Worm (Caenorhabditis elegans) whole organism, L3 larva: ENCODE results near the gene vglu-3.
A peak's percentile ranks its signal among the peaks of the same experiment; 100 is the strongest.

Source experiments
- R02D3.7 ChIP-seq: fragments of 150-350 bp; optimal IDR thresholded peaks from 2 replicates; lab custom pipeline; 2014; ENCODE audit warnings: missing biosample characterization, missing genetic modification characterization
- ZK546.5 ChIP-seq: sonication (generic microtip); optimal IDR thresholded peaks from 2 replicates; lab custom pipeline; 2017; ENCODE audit warnings: missing biosample characterization, missing genetic modification characterization
- aly-2 ChIP-seq: fragments of 150-350 bp; optimal IDR thresholded peaks from 2 replicates; lab custom pipeline; 2014; ENCODE audit warnings: missing biosample characterization, missing genetic modification characterization
- ama-1 ChIP-seq: fragments of 150-350 bp; optimal IDR thresholded peaks from 2 replicates; lab custom pipeline; 2018
- ceh-28 ChIP-seq: fragments of 150-350 bp; optimal IDR thresholded peaks from 2 replicates; lab custom pipeline; 2014; ENCODE audit warnings: missing biosample characterization, missing genetic modification reagents, missing genetic modification characterization
- ceh-82 ChIP-seq: fragments of 150-350 bp; optimal IDR thresholded peaks from 2 replicates; lab custom pipeline; 2014; ENCODE audit warnings: missing biosample characterization, missing genetic modification characterization
- ceh-9 ChIP-seq: sonication (generic microtip); optimal IDR thresholded peaks from 2 replicates; lab custom pipeline; 2018; ENCODE audit warnings: missing biosample characterization, missing genetic modification characterization
- daf-12 ChIP-seq: fragments of 150-350 bp; optimal IDR thresholded peaks from 2 replicates; lab custom pipeline; 2014; ENCODE audit warnings: missing biosample characterization, missing genetic modification reagents, missing genetic modification characterization
- elt-1 ChIP-seq: fragments of 150-350 bp; optimal IDR thresholded peaks from 2 replicates; lab custom pipeline; 2014; ENCODE audit warnings: missing biosample characterization, missing genetic modification characterization
- eor-1 ChIP-seq, 2 experiments: fragments of 150-350 bp; optimal IDR thresholded peaks; 2 replicates each; lab custom pipeline; 2014 to 2018; ENCODE audit warnings: missing biosample characterization in 2 of 2, missing genetic modification characterization in 2 of 2
- fkh-10 ChIP-seq: sonication (generic microtip); optimal IDR thresholded peaks from 2 replicates; lab custom pipeline; 2017; ENCODE audit warnings: missing biosample characterization, missing genetic modification reagents, missing genetic modification characterization
- fkh-2 ChIP-seq: fragments of 150-350 bp; optimal IDR thresholded peaks from 2 replicates; lab custom pipeline; 2014; ENCODE audit warnings: missing biosample characterization, missing genetic modification reagents, missing genetic modification characterization
- fos-1 ChIP-seq: fragments of 150-350 bp; optimal IDR thresholded peaks from 2 replicates; lab custom pipeline; 2014; ENCODE audit warnings: missing biosample characterization, missing genetic modification characterization
- hmg-11 ChIP-seq: sonication (generic microtip); optimal IDR thresholded peaks from 2 replicates; lab custom pipeline; 2016; ENCODE audit warnings: missing genetic modification characterization, missing compliant biosample characterization
- jun-1 ChIP-seq: fragments of 150-350 bp; optimal IDR thresholded peaks from 2 replicates; lab custom pipeline; 2014; ENCODE audit warnings: missing biosample characterization, missing genetic modification reagents, missing genetic modification characterization
- lsy-12 ChIP-seq: sonication (generic microtip); optimal IDR thresholded peaks from 2 replicates; lab custom pipeline; 2016; ENCODE audit warnings: mild to moderate bottlenecking, missing genetic modification characterization, missing compliant biosample characterization
- mdl-1 ChIP-seq: fragments of 150-350 bp; optimal IDR thresholded peaks from 2 replicates; lab custom pipeline; 2014; ENCODE audit warnings: missing biosample characterization, missing genetic modification characterization
- mml-1 ChIP-seq: fragments of 150-350 bp; sonication (generic microtip); optimal IDR thresholded peaks from 3 replicates; lab custom pipeline; 2014; ENCODE audit warnings: missing biosample characterization, missing genetic modification characterization
- nhr-11 ChIP-seq: fragments of 150-350 bp; optimal IDR thresholded peaks from 2 replicates; lab custom pipeline; 2014; ENCODE audit warnings: missing biosample characterization, missing genetic modification characterization
- nhr-12 ChIP-seq: fragments of 150-350 bp; optimal IDR thresholded peaks from 2 replicates; lab custom pipeline; 2014; ENCODE audit warnings: missing biosample characterization, missing genetic modification characterization
- nhr-23 ChIP-seq: fragments of 150-350 bp; optimal IDR thresholded peaks from 2 replicates; lab custom pipeline; 2014; ENCODE audit warnings: missing biosample characterization, missing genetic modification reagents, missing genetic modification characterization
- nhr-237 ChIP-seq: fragments of 150-350 bp; optimal IDR thresholded peaks from 2 replicates; lab custom pipeline; 2014; ENCODE audit warnings: missing biosample characterization, missing genetic modification characterization
- nhr-25 ChIP-seq: sonication (generic microtip); optimal IDR thresholded peaks from 2 replicates; lab custom pipeline; 2017; ENCODE audit warnings: missing biosample characterization, missing genetic modification characterization
- nhr-28 ChIP-seq: fragments of 150-350 bp; optimal IDR thresholded peaks from 2 replicates; lab custom pipeline; 2014; ENCODE audit warnings: missing biosample characterization, missing genetic modification characterization
- nhr-43 ChIP-seq: sonication (generic microtip); optimal IDR thresholded peaks from 2 replicates; lab custom pipeline; 2016; ENCODE audit warnings: mild to moderate bottlenecking, missing genetic modification characterization, missing compliant biosample characterization; ENCODE audit not compliant: poor library complexity, severe bottlenecking
- nhr-67 ChIP-seq: fragments of 150-350 bp; optimal IDR thresholded peaks from 2 replicates; lab custom pipeline; 2014; ENCODE audit warnings: missing biosample characterization, missing genetic modification characterization
- nhr-76 ChIP-seq: fragments of 150-350 bp; sonication (generic microtip); optimal IDR thresholded peaks from 5 replicates; lab custom pipeline; 2014; ENCODE audit warnings: missing biosample characterization, missing genetic modification characterization
- nhr-77 ChIP-seq: fragments of 150-350 bp; optimal IDR thresholded peaks from 2 replicates; lab custom pipeline; 2014; ENCODE audit warnings: missing biosample characterization, missing genetic modification characterization
- pha-4 ChIP-seq: fragments of 150-350 bp; optimal IDR thresholded peaks from 2 replicates; lab custom pipeline; 2014; ENCODE audit warnings: missing biosample characterization, missing genetic modification reagents, missing genetic modification characterization
- pqm-1 ChIP-seq: fragments of 150-350 bp; optimal IDR thresholded peaks from 2 replicates; lab custom pipeline; 2017; ENCODE audit warnings: missing biosample characterization, missing genetic modification characterization, inconsistent platforms
- sea-2 ChIP-seq: fragments of 150-350 bp; sonication (generic microtip); optimal IDR thresholded peaks from 4 replicates; lab custom pipeline; 2014; ENCODE audit warnings: missing biosample characterization, missing genetic modification reagents, missing genetic modification characterization
- skn-1 ChIP-seq: fragments of 150-350 bp; optimal IDR thresholded peaks from 2 replicates; lab custom pipeline; 2014; ENCODE audit warnings: missing biosample characterization, missing genetic modification characterization
- snpc-4 ChIP-seq: fragments of 150-350 bp; optimal IDR thresholded peaks from 2 replicates; lab custom pipeline; 2014; ENCODE audit warnings: missing biosample characterization, missing genetic modification characterization
- tbx-2 ChIP-seq: sonication (generic microtip); optimal IDR thresholded peaks from 2 replicates; lab custom pipeline; 2016; ENCODE audit warnings: mild to moderate bottlenecking, missing genetic modification characterization, missing compliant biosample characterization
- unc-39 ChIP-seq: sonication (generic microtip); optimal IDR thresholded peaks from 4 replicates; lab custom pipeline; 2017; ENCODE audit warnings: missing biosample characterization, missing genetic modification characterization
- unc-62 ChIP-seq: fragments of 150-350 bp; sonication (generic microtip); optimal IDR thresholded peaks from 4 replicates; lab custom pipeline; 2014; ENCODE audit warnings: missing biosample characterization, missing genetic modification reagents, missing genetic modification characterization
- ztf-11 ChIP-seq: fragments of 150-350 bp; optimal IDR thresholded peaks from 2 replicates; lab custom pipeline; 2014; ENCODE audit warnings: missing biosample characterization, missing genetic modification characterization
- ztf-4 ChIP-seq: fragments of 150-350 bp; optimal IDR thresholded peaks from 2 replicates; lab custom pipeline; 2014; ENCODE audit warnings: missing biosample characterization, missing genetic modification characterization

vglu-3 gene

DNA sequence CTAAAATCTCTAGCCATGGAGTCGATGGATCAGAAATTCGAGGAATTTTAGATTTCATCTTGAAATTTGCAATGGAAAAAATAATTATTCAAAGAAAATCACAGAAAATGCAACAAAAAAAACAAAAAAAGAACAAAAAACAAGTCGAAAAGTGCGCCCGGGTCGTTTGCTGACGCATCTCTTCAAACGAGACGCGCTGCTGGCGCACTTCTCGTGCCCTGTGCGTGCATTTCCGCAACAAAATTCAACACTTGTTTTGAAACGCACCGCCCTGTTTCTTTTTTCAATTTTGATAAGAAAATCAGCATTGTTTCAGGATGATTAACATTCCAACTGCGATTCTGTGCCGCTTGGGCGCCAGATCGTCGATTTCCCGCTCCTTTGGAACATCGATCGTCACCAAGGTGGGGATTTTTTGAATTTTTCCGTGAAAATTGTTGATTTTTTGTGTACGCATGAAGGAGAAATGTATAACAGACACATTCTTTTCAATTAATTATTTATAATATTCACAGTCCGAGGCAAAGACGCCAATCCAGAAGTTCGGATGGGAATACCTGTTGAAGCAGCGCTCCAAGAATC is 33.9 kb downstream of the vglu-3 start, which contains the start of the genes jmjd-4 and mev-1 (continued):
- TF ChIP-seq unc-39 (tag; lab: Kevin White, UChicago) (no peak), lsy-12 (tag; lab: Kevin White, UChicago) (peak; percentile 87), skn-1 (peak; percentile 69), nhr-23 (peak; percentile 89), pqm-1 (tag; lab: Kevin White, UChicago) (peak; percentile 71), unc-62 (no peak), tbx-2 (tag; lab: Kevin White, UChicago) (peak; percentile 82), nhr-76 (no peak), fkh-10 (GFP tag; lab: Kevin White, UChicago) (peak; percentile 45), ztf-4 (tag; lab: Kevin White, UChicago) (no peak)

ce11 chrIII:10335086-10335485 is 34.9 kb downstream of the vglu-3 start, which contains the start of gene ced-9:
ced-9 (plus strand) TSS chrIII:10335172.
- TF ChIP-seq ztf-4 (tag; lab: Kevin White, UChicago) (no peak), nhr-43 (no peak), tbx-2 (tag; lab: Kevin White, UChicago) (no peak), nhr-23 (no peak), sea-2 (no peak), pha-4 (tag; lab: Kevin White, UChicago) (no peak), nhr-77 (tag; lab: Kevin White, UChicago) (no peak), ZK546.5 (tag; lab: Kevin White, UChicago) (no peak), lsy-12 (tag; lab: Kevin White, UChicago) (no peak), R02D3.7 (tag; lab: Kevin White, UChicago) (no peak), fkh-10 (GFP tag; lab: Kevin White, UChicago) (no peak), nhr-237 (tag; lab: Kevin White, UChicago) (no peak), ceh-9 (no peak), nhr-67 (tag; lab: Kevin White, UChicago) (no peak), ztf-11 (no peak)

DNA sequence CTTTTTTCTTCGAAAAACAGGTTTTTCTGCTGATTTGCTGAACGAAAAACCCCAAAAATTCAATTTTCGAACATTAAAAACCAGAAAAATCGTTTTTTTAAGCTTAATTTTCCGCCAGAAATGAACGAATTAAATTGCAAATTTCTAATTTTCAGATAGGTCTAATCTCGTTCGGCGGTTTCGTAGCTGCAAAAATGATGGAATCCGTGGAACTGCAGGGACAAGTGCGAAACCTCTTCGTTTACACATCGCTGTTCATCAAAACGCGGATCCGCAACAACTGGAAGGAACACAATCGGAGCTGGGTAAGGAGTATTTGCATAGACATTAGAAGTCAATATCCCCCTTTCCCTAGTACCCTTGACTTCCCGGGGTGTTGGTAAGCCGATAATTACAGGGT is 35.9 kb downstream of the vglu-3 start:
- TF ChIP-seq ceh-82 (tag; lab: Kevin White, UChicago), result no peak
- no peak for TF ChIP-seq nhr-11 (tag; lab: Kevin White, UChicago)
- no peak for TF ChIP-seq ama-1
- TF ChIP-seq daf-12 (tag; lab: Kevin White, UChicago), result no peak
- no peak for TF ChIP-seq snpc-4 (tag; lab: Kevin White, UChicago)
- no peak for TF ChIP-seq nhr-43
- no peak for TF ChIP-seq pha-4 (tag; lab: Kevin White, UChicago)
- TF ChIP-seq nhr-12 (tag; lab: Kevin White, UChicago), result no peak
- TF ChIP-seq tbx-2 (tag; lab: Kevin White, UChicago), result no peak
- no peak for TF ChIP-seq nhr-28 (tag; lab: Kevin White, UChicago)
- no peak for TF ChIP-seq nhr-67 (tag; lab: Kevin White, UChicago)
- TF ChIP-seq mdl-1 (tag; lab: Kevin White, UChicago), result no peak
- no peak for TF ChIP-seq unc-62
- no peak for TF ChIP-seq mml-1 (tag; lab: Kevin White, UChicago)
- no peak for TF ChIP-seq nhr-237 (tag; lab: Kevin White, UChicago)
- no peak for TF ChIP-seq elt-1 (tag; lab: Kevin White, UChicago)
- TF ChIP-seq eor-1 (tag; optimal IDR thresholded peaks at IDR 0.05; lab: Kevin White, UChicago), result no peak
- TF ChIP-seq hmg-11, result no peak
- TF ChIP-seq fkh-2 (tag; lab: Kevin White, UChicago), result no peak
- no peak for TF ChIP-seq ceh-9

DNA sequence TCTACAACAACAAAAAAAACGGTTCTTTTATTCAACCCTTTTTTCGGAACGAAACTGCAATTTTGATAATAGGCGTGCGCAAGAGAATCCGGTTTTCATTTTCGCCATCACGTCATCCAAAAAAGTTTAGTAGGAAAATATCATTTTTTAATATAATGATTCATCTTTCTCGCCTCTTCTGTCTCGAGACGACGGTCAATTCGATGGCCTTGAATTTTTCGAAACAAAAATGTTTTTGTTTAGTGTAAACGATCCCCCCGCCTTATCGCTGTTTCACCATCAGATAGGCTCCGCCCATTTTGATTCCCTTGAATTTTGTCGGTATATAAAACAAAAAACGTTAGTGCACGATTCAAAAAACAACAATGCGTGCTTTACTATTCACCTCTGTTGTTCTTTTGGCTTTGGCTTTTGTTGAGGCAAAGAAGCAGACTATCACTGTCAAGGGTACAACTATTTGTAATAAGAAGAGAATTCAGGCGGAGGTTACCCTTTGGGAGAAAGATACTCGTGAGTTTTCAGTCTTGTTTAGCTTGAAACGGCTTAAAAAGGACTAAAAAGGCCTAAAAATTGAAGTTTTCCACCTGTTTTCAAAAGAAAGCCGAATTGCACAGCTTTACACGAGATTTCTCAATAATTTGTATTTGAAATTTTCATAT is 37.5 kb downstream of the vglu-3 start, which contains the start of gene ttr-15:
Gene ttr-15 (plus strand): TSS at position 340 of the 659 bp plus-strand sequence.
- TF ChIP-seq unc-39 (tag; lab: Kevin White, UChicago) (no peak), nhr-43 (peak; percentile 61), elt-1 (tag; lab: Kevin White, UChicago) (peak; percentile 43), nhr-25 (tag; lab: Kevin White, UChicago) (peak; percentile 51), nhr-23 (peak; percentile 27), ceh-28 (tag; lab: Kevin White, UChicago) (peak; percentile 27), jun-1 (peak; percentile 48), nhr-77 (tag; lab: Kevin White, UChicago) (no peak), ceh-9 (no peak), aly-2 (no peak), fos-1 (tag; lab: Kevin White, UChicago) (no peak)
